Worm (Caenorhabditis elegans): ENCODE measurements around the gene K04C2.7.

DNA sequence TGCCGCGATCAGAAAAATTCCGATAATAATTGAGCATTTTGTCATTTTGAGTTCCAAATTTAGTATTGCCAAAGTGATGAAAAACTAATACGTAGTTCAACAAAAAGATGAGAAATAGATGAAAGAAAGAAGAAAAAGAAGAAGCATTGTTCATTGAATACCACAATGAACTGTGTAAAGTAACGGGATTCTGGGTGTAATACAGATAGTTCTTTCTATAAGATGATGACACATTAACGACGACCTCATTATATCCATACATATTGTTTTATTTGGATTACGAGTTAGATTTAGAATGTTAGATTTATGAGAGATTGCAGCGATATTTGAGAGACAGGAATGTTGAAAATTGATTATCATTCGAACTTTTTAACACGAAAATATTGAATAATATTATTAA is 10.7 kb downstream of the K04C2.7 start, which contains the start of gene K04C2.5:
- TF ChIP-seq nhr-28 (tag; optimal IDR thresholded peaks at IDR 0.05) (no peak), unc-62 (GFP tag; optimal IDR thresholded peaks at IDR 0.05) (no peak), elt-1 (tag; optimal IDR thresholded peaks at IDR 0.05; ENCODE audit: borderline replicate concordance, insufficient read depth) (no peak), mab-5 (tag; optimal IDR thresholded peaks at IDR 0.05) (no peak), mep-1 (tag; optimal IDR thresholded peaks at IDR 0.05) (no peak), sptf-1 (tag; optimal IDR thresholded peaks at IDR 0.05) (no peak), lin-13 (tag; optimal IDR thresholded peaks at IDR 0.05) (no peak), cnd-1 (tag; optimal IDR thresholded peaks at IDR 0.05) (no peak), lsy-2 (tag; optimal IDR thresholded peaks at IDR 0.05) (no peak), pha-4 (tag; optimal IDR thresholded peaks at IDR 0.05) (no peak), zip-8 (tag; optimal IDR thresholded peaks at IDR 0.05) (no peak)
